Fruit fly (Drosophila melanogaster): ENCODE measurements around the gene CG2444.
A peak's percentile ranks its signal among the peaks of the same experiment; 100 is the strongest.

DNA sequence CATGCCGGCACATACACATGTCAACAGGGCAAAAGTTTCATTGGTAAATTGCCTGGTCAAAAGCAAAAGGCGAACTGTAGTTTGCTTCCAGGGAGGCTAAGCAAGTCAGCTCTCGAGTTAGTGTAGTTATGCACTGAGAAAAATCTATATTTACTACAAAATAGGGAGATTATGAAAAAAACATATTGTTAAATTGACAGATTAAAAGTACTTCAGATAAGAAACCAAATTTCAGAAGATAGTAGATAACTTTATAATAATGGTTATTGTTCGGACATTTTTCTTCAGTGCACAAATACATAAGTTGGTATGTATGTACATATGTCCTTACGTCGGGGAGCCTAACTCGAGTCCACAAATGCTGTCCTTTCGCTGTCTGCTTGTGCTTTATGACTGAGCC lies 48.0 kb downstream of the CG2444 start:
- TF ChIP-seq CG16779 (tag; optimal IDR thresholded peaks at IDR 0.05): peak; percentile 33
- peak; percentile 70 for TF ChIP-seq CG6163 (GFP tag; IDR thresholded peaks at IDR 0.05)
- peak; percentile 16 for TF ChIP-seq Sox102F (GFP tag; optimal IDR thresholded peaks at IDR 0.05)
- no peak for TF ChIP-seq Blimp-1 (GFP tag; optimal IDR thresholded peaks at IDR 0.05)
- peak; percentile 73 for TF ChIP-seq CG32006 (GFP tag; optimal IDR thresholded peaks at IDR 0.05)
- TF ChIP-seq dsx (GFP tag; optimal IDR thresholded peaks at IDR 0.05; ENCODE audit: poor library complexity, severe bottlenecking): peak; percentile 65
- TF ChIP-seq CG34406 (GFP tag; optimal IDR thresholded peaks at IDR 0.05): peak; percentile 21
- peak; percentile 34 for TF ChIP-seq CG7368 (GFP tag; optimal IDR thresholded peaks at IDR 0.05)
- no peak for TF ChIP-seq Hr38 (GFP tag; optimal IDR thresholded peaks at IDR 0.05)
- no peak for TF ChIP-seq fd85E (GFP tag; optimal IDR thresholded peaks at IDR 0.05)
- peak; percentile 43 for TF ChIP-seq Sox14 (GFP tag; optimal IDR thresholded peaks at IDR 0.05)
